Fruit fly (Drosophila melanogaster): ENCODE results near the gene CG13046.

DNA sequence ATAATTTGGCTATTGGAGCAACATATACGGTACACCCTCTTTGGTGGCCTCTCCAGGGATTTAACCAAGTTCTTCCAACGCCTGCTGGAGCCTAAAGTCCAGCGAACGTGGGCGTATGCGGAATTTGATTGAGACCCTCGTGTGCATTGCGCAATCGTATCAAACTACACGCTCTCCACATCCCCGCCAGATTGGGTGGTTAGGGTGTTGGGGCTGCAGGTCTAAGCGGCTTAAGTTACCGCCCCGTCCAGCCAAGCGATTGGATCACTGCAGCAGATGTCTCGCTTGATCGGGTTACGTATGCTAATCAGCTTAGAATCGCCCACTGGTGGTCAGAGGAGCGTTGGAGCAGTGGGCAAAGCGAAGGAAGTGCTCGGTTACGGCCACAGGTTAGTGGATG is 42.5 kb upstream of the CG13046 start, which contains the start of gene CG33060:
- TF ChIP-seq CG7101 (tag; optimal IDR thresholded peaks at IDR 0.05) (no peak), CG11617 (GFP tag; optimal IDR thresholded peaks at IDR 0.05) (no peak), pad (GFP tag; optimal IDR thresholded peaks at IDR 0.05) (no peak), tj (GFP tag; optimal IDR thresholded peaks at IDR 0.05) (no peak), Clk (GFP tag; optimal IDR thresholded peaks at IDR 0.05) (no peak), kay (GFP tag; ENCODE audit: borderline replicate concordance) (no peak), cnc (optimal IDR thresholded peaks at IDR 0.05) (no peak), Crg-1 (GFP tag; optimal IDR thresholded peaks at IDR 0.05) (no peak), Mnt (GFP tag; optimal IDR thresholded peaks at IDR 0.05) (no peak), CG14711 (tag; optimal IDR thresholded peaks at IDR 0.05) (no peak), CG7045 (GFP tag; optimal IDR thresholded peaks at IDR 0.05) (no peak)

All from whole organism, adult.